Worm (Caenorhabditis elegans) whole organism, L2 larva: ENCODE measurements around the gene mks-5.

ENCODE experiments used
- alr-1 ChIP-seq: fragments of 150-350 bp; optimal IDR thresholded peaks from 2 replicates; lab custom pipeline; 2014; ENCODE audit warnings: missing biosample characterization, missing genetic modification characterization
- ama-1 ChIP-seq: fragments of 150-350 bp; optimal IDR thresholded peaks from 2 replicates; lab custom pipeline; 2018; ENCODE audit warnings: inconsistent platforms
- ceh-16 ChIP-seq: fragments of 150-350 bp; optimal IDR thresholded peaks from 2 replicates; lab custom pipeline; 2014; ENCODE audit warnings: missing biosample characterization, missing genetic modification characterization
- mab-5 ChIP-seq: fragments of 150-350 bp; optimal IDR thresholded peaks from 2 replicates; lab custom pipeline; 2014; ENCODE audit warnings: missing biosample characterization, missing genetic modification characterization
- mdl-1 ChIP-seq, 2 experiments: fragments of 150-350 bp in 1 of 2; sonication (generic microtip) in 1 of 2; optimal IDR thresholded peaks; 2 replicates each; lab custom pipeline; 2017; ENCODE audit warnings: missing biosample characterization in 2 of 2, missing genetic modification characterization in 2 of 2
- nhr-10 ChIP-seq: sonication (generic microtip); optimal IDR thresholded peaks from 2 replicates; lab custom pipeline; 2017; ENCODE audit warnings: missing biosample characterization, missing genetic modification characterization
- nhr-237 ChIP-seq: fragments of 150-350 bp; optimal IDR thresholded peaks from 2 replicates; lab custom pipeline; 2014; ENCODE audit warnings: missing biosample characterization, missing genetic modification characterization
- nhr-25 ChIP-seq: fragments of 150-350 bp; sonication (generic microtip); optimal IDR thresholded peaks from 3 replicates; lab custom pipeline; 2014; ENCODE audit warnings: missing biosample characterization, missing genetic modification characterization
- sem-4 ChIP-seq: fragments of 150-350 bp; optimal IDR thresholded peaks from 2 replicates; lab custom pipeline; 2014; ENCODE audit warnings: missing biosample characterization, missing genetic modification reagents, missing genetic modification characterization
- skn-1 ChIP-seq: sonication (generic microtip); optimal IDR thresholded peaks from 2 replicates; lab custom pipeline; 2017; ENCODE audit warnings: missing biosample characterization, missing genetic modification characterization
- snpc-4 ChIP-seq: fragments of 150-350 bp; optimal IDR thresholded peaks from 2 replicates; lab custom pipeline; 2014; ENCODE audit warnings: missing biosample characterization, missing genetic modification characterization
- unc-39 ChIP-seq: fragments of 150-350 bp; optimal IDR thresholded peaks from 2 replicates; lab custom pipeline; 2014; ENCODE audit warnings: missing biosample characterization, missing genetic modification characterization

DNA sequence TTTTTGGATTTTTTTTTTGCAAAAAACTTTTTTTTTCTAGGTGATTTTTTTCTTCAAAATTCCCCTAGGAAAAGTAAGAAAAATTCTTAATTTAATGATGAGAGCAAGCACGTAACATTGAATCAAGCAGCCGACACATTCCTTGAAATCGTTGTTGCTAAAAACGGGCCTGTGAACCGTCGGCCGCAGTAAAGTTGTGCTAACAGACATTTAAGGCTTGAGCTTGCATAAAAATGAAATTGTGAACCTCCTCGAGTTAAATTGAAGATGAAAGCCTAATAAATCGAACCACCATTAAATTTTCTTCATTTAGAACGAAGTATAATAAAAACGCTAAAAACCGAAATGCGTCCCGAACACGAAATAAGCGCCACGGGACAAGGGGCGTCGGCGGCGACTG is 47.9 kb downstream of the mks-5 start:
- no peak for TF ChIP-seq snpc-4 (tag; lab: Kevin White, UChicago)
- no peak for TF ChIP-seq sem-4
- TF ChIP-seq unc-39 (tag; lab: Kevin White, UChicago): no peak
- TF ChIP-seq nhr-237 (tag; lab: Kevin White, UChicago): no peak
- no peak for TF ChIP-seq skn-1 (tag; lab: Kevin White, UChicago)
- TF ChIP-seq nhr-25 (tag; lab: Kevin White, UChicago): no peak
- TF ChIP-seq mdl-1 (tag; optimal IDR thresholded peaks at IDR 0.05; lab: Kevin White, UChicago): no peak
- TF ChIP-seq alr-1 (tag; lab: Kevin White, UChicago): no peak
- TF ChIP-seq nhr-10 (tag; lab: Kevin White, UChicago): no peak
- TF ChIP-seq mab-5 (tag; lab: Kevin White, UChicago): no peak
- TF ChIP-seq ceh-16 (tag; lab: Kevin White, UChicago): no peak
- TF ChIP-seq ama-1 (lab: Kevin White, UChicago): no peak
